Worm (Caenorhabditis elegans): ENCODE data around the gene rabr-3.
A peak's percentile ranks its signal among the peaks of the same experiment; 100 is the strongest.

Gene rabr-3

ce11 chrV:16204888-16205287 lies 9.4 kb downstream of the rabr-3 start, which contains the start of gene irld-26:
irld-26 (plus strand) TSS chrV:16205188.
- TF ChIP-seq madf-6 (GFP tag; IDR thresholded peaks at IDR 0.05) = no peak
- TF ChIP-seq madf-8 (GFP tag; conservative IDR thresholded peaks at IDR 0.05) = no peak
- no peak for TF ChIP-seq hmg-20 (GFP tag; IDR thresholded peaks at IDR 0.05)
- TF ChIP-seq Y53F4B.3 (GFP tag; IDR thresholded peaks at IDR 0.05) = no peak
- no peak for TF ChIP-seq nfya-2 (GFP tag; IDR thresholded peaks at IDR 0.05)
- TF ChIP-seq ama-1 (optimal IDR thresholded peaks at IDR 0.05) = no peak
- TF ChIP-seq ama-1 (GFP tag; optimal IDR thresholded peaks at IDR 0.05) = no peak
- no peak for TF ChIP-seq unc-62 (GFP tag; optimal IDR thresholded peaks at IDR 0.05)
- TF ChIP-seq lin-40 (tag; optimal IDR thresholded peaks at IDR 0.05) = no peak
- TF ChIP-seq F55B11.4 (tag; optimal IDR thresholded peaks at IDR 0.05; ENCODE audit: borderline replicate concordance, insufficient read depth) = no peak
- TF ChIP-seq ceh-79 (tag; optimal IDR thresholded peaks at IDR 0.05) = no peak
- no peak for TF ChIP-seq tlf-1 (GFP tag; optimal IDR thresholded peaks at IDR 0.05)
- TF ChIP-seq ceh-40 (GFP tag; IDR thresholded peaks at IDR 0.05) = no peak
- no peak for TF ChIP-seq F22D6.2 (tag; optimal IDR thresholded peaks at IDR 0.05)
- TF ChIP-seq attf-5 (GFP tag; optimal IDR thresholded peaks at IDR 0.05) = no peak

DNA sequence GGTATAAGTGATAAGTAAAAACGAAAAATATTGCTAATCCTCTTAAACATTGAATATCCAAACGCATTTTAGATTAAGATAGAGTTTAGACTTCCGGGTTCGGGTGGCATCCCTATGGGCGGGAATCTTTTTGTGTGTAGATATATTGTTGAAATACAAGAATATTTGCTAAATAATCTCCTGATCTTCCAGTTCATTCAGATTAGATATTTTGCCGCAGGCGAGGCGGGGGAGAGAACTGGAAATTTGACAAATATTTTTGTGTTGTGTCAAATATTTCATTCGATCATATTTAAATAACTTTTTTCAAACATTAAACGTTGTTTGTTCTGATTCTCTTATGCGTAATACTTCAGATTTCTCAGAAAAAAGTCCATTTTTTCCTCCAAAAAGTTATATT lies 14.4 kb downstream of the rabr-3 start, which contains the start of gene oac-15:
TSS of gene oac-15 (minus strand) at position 101 of the 400 bp plus-strand sequence.
- TF ChIP-seq mcd-1 (GFP tag; IDR thresholded peaks at IDR 0.05) (no peak), K11D2.4 (GFP tag; IDR thresholded peaks at IDR 0.05) (no peak), nhr-179 (tag; optimal IDR thresholded peaks at IDR 0.05) (no peak), B0035.1 (tag; optimal IDR thresholded peaks at IDR 0.05) (no peak), bed-2 (GFP tag; IDR thresholded peaks at IDR 0.05) (no peak), F39B2.1 (GFP tag; IDR thresholded peaks at IDR 0.05) (no peak), cebp-1 (GFP tag; IDR thresholded peaks at IDR 0.05) (no peak), cebp-1 (tag; optimal IDR thresholded peaks at IDR 0.05) (no peak), Y53F4B.3 (GFP tag; IDR thresholded peaks at IDR 0.05) (no peak), die-1 (tag; optimal IDR thresholded peaks at IDR 0.05) (no peak), ztf-22 (GFP tag; optimal IDR thresholded peaks at IDR 0.05) (no peak), athp-1 (tag; optimal IDR thresholded peaks at IDR 0.05) (no peak), F52B5.7 (tag; optimal IDR thresholded peaks at IDR 0.05) (no peak)

ce11 chrV:16210257-16211002 lies 15.0 kb downstream of the rabr-3 start, which contains the start of gene F11A5.16:
F11A5.16 (plus strand) TSS chrV:16210952.
- TF ChIP-seq snpc-1.3 (tag; optimal IDR thresholded peaks at IDR 0.05; ENCODE audit: insufficient read depth) (no peak), zfh-2 (GFP tag; conservative IDR thresholded peaks at IDR 0.05) (peak; percentile 76)

- TF ChIP-seq cebp-2 (GFP tag; IDR thresholded peaks at IDR 0.05) (no peak), F37B4.10 (GFP tag; IDR thresholded peaks at IDR 0.05) (no peak), dox-1 (GFP tag; IDR thresholded peaks at IDR 0.05) (no peak), mcd-1 (GFP tag; IDR thresholded peaks at IDR 0.05) (no peak), rec-8 (tag; optimal IDR thresholded peaks at IDR 0.05) (no peak), F22D6.2 (tag; optimal IDR thresholded peaks at IDR 0.05) (no peak), dpff-1 (tag; optimal IDR thresholded peaks at IDR 0.05) (no peak), bed-1 (GFP tag; IDR thresholded peaks at IDR 0.05) (no peak), nfya-2 (GFP tag; IDR thresholded peaks at IDR 0.05) (no peak), xnd-1 (tag; optimal IDR thresholded peaks at IDR 0.05) (no peak), hlh-12 (tag; optimal IDR thresholded peaks at IDR 0.05) (no peak), ztf-26 (tag; optimal IDR thresholded peaks at IDR 0.05) (no peak)
Observed at ce11 chrV:16211713-16212112, 16.2 kb downstream of the rabr-3 start.

Measured in whole organism, young adult.